Fruit fly (Drosophila melanogaster) whole organism, pupa: ENCODE results near the gene CG43680.

Experiments used
- CG17806 ChIP-seq: fragments of 200-800 bp; sonication (Bioruptor generic); optimal IDR thresholded peaks from 2 replicates; lab custom pipeline; 2018; ENCODE audit warnings: missing biosample characterization, mild to moderate bottlenecking, missing genetic modification characterization, moderate library complexity
- CG32121 ChIP-seq: fragments of 200-800 bp; sonication (Bioruptor generic); IDR thresholded peaks from 2 replicates; pipeline ENCODE4 v1.3.6; 2022; ENCODE audit warnings: missing biosample characterization, missing genetic modification characterization
- CG34367 ChIP-seq: fragments of 200-800 bp; sonication (Bioruptor generic); optimal IDR thresholded peaks from 2 replicates; lab custom pipeline; 2018; ENCODE audit warnings: missing biosample characterization, mild to moderate bottlenecking, missing genetic modification characterization
- gl ChIP-seq: fragments of 200-800 bp; sonication (Bioruptor generic); optimal IDR thresholded peaks from 2 replicates; lab custom pipeline; 2018; ENCODE audit warnings: missing biosample characterization, mild to moderate bottlenecking, missing genetic modification characterization
- rn ChIP-seq: fragments of 200-800 bp; sonication (Bioruptor generic); IDR thresholded peaks from 2 replicates; pipeline ENCODE4 v1.3.6; 2022; ENCODE audit warnings: missing biosample characterization, missing genetic modification characterization

dm6 chr3L:15089083-15089704, 36.0 kb upstream of the CG43680 start:
- no peak for TF ChIP-seq rn (GFP tag; lab: Robert Waterston, UW)
- no peak for TF ChIP-seq CG32121 (GFP tag; lab: Robert Waterston, UW)
- no peak for TF ChIP-seq gl
- no peak for TF ChIP-seq CG34367
- TF ChIP-seq CG17806 (tag; lab: Kevin White, UChicago) = no peak
